Worm (Caenorhabditis elegans) whole organism, L4 larva: ENCODE measurements around the gene lin-40.

ENCODE experiments used
- Y48G9A.11 ChIP-seq: fragments of 200-800 bp; sonication (Bioruptor generic); IDR thresholded peaks from 2 replicates; pipeline ENCODE4 v1.3.6; 2022; ENCODE audit warnings: missing genetic modification reagents, missing genetic modification characterization, missing compliant biosample characterization
- ceh-44 ChIP-seq: fragments of 200-800 bp; sonication (Bioruptor generic); IDR thresholded peaks from 2 replicates; pipeline ENCODE4 v1.3.6; 2022; ENCODE audit warnings: missing genetic modification reagents, missing genetic modification characterization, missing compliant biosample characterization
- ces-1 ChIP-seq: fragments of 150-350 bp; sonication (generic microtip); optimal IDR thresholded peaks from 4 replicates; lab custom pipeline; 2014; ENCODE audit warnings: missing biosample characterization, missing genetic modification reagents, missing genetic modification characterization
- dmd-8 ChIP-seq: fragments of 200-800 bp; sonication (Bioruptor generic); IDR thresholded peaks from 2 replicates; pipeline ENCODE4 v1.3.6; 2022; ENCODE audit warnings: missing genetic modification characterization, missing compliant biosample characterization
- lin-13 ChIP-seq: fragments of 150-350 bp; optimal IDR thresholded peaks from 2 replicates; lab custom pipeline; 2014; ENCODE audit warnings: missing biosample characterization, missing genetic modification reagents, missing genetic modification characterization
- mdl-1 ChIP-seq, 2 experiments: fragments of 150-350 bp in 1 of 2; sonication (generic microtip) in 1 of 2; optimal IDR thresholded peaks; 2 replicates each; lab custom pipeline; 2014 to 2017; ENCODE audit warnings: missing biosample characterization in 2 of 2, missing genetic modification characterization in 2 of 2
- skn-1 ChIP-seq: fragments of 150-350 bp; optimal IDR thresholded peaks from 2 replicates; lab custom pipeline; 2014; ENCODE audit warnings: missing biosample characterization, missing genetic modification characterization

DNA sequence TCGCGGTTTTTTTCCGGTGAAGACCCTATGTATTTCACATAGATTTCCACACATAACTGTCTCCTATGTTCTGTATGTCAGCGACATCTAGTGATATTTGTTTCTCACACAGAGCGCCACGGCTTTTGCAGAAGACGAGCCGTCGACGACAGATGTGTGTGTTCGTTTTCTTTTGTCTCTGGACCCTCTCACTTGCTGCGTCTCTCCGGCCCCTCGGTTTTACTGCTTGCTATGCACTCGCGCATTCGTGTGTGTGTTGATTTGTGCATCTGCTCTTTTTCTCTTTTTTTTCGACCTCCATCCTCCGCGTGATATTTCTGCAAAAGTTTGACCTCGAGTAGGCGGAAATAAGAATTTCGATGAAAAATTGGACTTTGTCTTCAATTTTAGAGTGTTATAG is 16.1 kb upstream of the lin-40 start:
- TF ChIP-seq Y48G9A.11 (GFP tag; lab: Robert Waterston, UW) (no peak), dmd-8 (GFP tag; lab: Robert Waterston, UW) (no peak), mdl-1 (tag; optimal IDR thresholded peaks at IDR 0.05; lab: Kevin White, UChicago) (peak in 1 of 2 experiments; percentile 40), skn-1 (tag; lab: Kevin White, UChicago) (no peak), lin-13 (GFP tag; lab: Kevin White, UChicago) (no peak), ceh-44 (GFP tag; lab: Robert Waterston, UW) (no peak), ces-1 (GFP tag; lab: Kevin White, UChicago) (no peak)
